Fruit fly (Drosophila melanogaster): ENCODE data around the gene SpdS.

DNA sequence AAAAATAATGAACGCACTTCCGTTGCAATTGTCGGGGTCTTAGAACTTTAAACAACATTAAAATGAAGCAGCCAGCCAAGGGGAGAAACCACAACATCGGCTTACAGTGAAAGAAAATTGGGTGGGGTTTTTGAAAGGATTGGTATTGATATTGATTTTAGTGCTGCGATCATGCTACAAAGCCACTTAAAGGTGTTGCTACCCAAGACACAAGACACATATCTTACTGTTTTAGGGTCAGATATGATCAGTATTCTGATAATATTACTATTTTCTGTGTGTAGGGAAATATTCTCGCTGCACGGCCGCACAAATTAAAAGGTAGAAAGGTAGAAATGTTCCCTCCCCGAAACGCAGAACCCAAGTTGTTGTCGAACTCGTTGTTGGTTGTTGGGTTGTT, 26.4 kb upstream of the SpdS start:
- TF ChIP-seq fd59A (GFP tag; optimal IDR thresholded peaks at IDR 0.05) (peak; percentile 63), acj6 (GFP tag; optimal IDR thresholded peaks at IDR 0.05) (peak; percentile 62), OdsH (GFP tag; optimal IDR thresholded peaks at IDR 0.05) (peak; percentile 61), CG15336 (GFP tag; IDR thresholded peaks at IDR 0.05) (peak; percentile 43; the same call in 1 of the 2 replicates), Lpt (GFP tag; optimal IDR thresholded peaks at IDR 0.05) (peak; percentile 28), CG8632 (GFP tag; optimal IDR thresholded peaks at IDR 0.05) (peak; percentile 35), eg (GFP tag; IDR thresholded peaks at IDR 0.05) (no peak)

All from whole organism, prepupa.